Fruit fly (Drosophila melanogaster) whole organism, embryonic: ENCODE measurements around the gene Fdx1.

Experiments
- CG43689 ChIP-seq: fragments of 200-800 bp; sonication (Bioruptor generic); IDR thresholded peaks from 2 replicates; pipeline ENCODE4 v1.3.6; 2022; ENCODE audit warnings: missing biosample characterization, missing genetic modification characterization
- cad ChIP-seq: fragments of >200 bp; optimal IDR thresholded peaks from 2 replicates; lab custom pipeline; 2017; ENCODE audit warnings: missing biosample characterization, missing genetic modification characterization

Gene Fdx1

dm6 chr3L:9333745-9334382 lies 37.2 kb downstream of the Fdx1 start, which contains the start of gene PGRP-LA (continued):
- TF ChIP-seq cad, result no peak
- no peak for TF ChIP-seq CG43689
